Fruit fly (Drosophila melanogaster) whole organism, wandering third instar larva: Measurements from ENCODE around the gene CG46504.
"Not testable (repeated sequence)": the region's sequence is repeated elsewhere in the genome, so short reads cannot be mapped to it uniquely, and the experiment has no call there.

Experiments used
- CG9705 ChIP-seq: fragments of 200-800 bp; sonication (Bioruptor generic); optimal IDR thresholded peaks from 2 replicates; lab custom pipeline; 2018; ENCODE audit warnings: missing biosample characterization, mild to moderate bottlenecking, missing genetic modification characterization
- Hnf4 ChIP-seq: fragments of 200-800 bp; sonication (Bioruptor generic); optimal IDR thresholded peaks from 2 replicates; lab custom pipeline; 2016; ENCODE audit warnings: missing biosample characterization, mild to moderate bottlenecking, missing genetic modification characterization
- Sp1 ChIP-seq: fragments of 200-800 bp; sonication (Bioruptor generic); optimal IDR thresholded peaks from 3 replicates; lab custom pipeline; 2019; ENCODE audit warnings: missing biosample characterization, mild to moderate bottlenecking, missing genetic modification characterization, moderate library complexity

- not testable (repeated sequence) for TF ChIP-seq CG9705; Sp1; Hnf4 (GFP tag; lab: Kevin White, UChicago)
Observed at dm6 chrX:22152542-22152941, 5.0 kb downstream of the CG46504 start, which contains the start of gene CG46505.
